Worm (Caenorhabditis elegans) whole organism, young adult: Measurements from ENCODE around the gene C27D6.1.

Experiments
- B0019.2 ChIP-seq: fragments of 200-800 bp; sonication (Bioruptor generic); conservative IDR thresholded peaks from 2 replicates; pipeline ENCODE4 v1.3.6; 2022; ENCODE audit warnings: missing genetic modification reagents, missing genetic modification characterization, missing compliant biosample characterization
- F52B5.7 ChIP-seq: sonication (generic microtip); optimal IDR thresholded peaks from 2 replicates; lab custom pipeline; 2016; ENCODE audit warnings: mild to moderate bottlenecking, missing genetic modification characterization, missing compliant biosample characterization
- K11D2.4 ChIP-seq: fragments of 200-800 bp; sonication (Bioruptor generic); IDR thresholded peaks from 2 replicates; pipeline ENCODE4 v1.3.6; 2022; ENCODE audit warnings: missing genetic modification reagents, missing genetic modification characterization, missing compliant biosample characterization
- Y67H2A.10 ChIP-seq: fragments of 200-800 bp; sonication (Bioruptor generic); conservative IDR thresholded peaks from 2 replicates; pipeline ENCODE4 v1.3.6; 2022; ENCODE audit warnings: missing genetic modification reagents, missing genetic modification characterization, missing compliant biosample characterization
- Y95B8A.8 ChIP-seq: fragments of 200-800 bp; sonication (Bioruptor generic); IDR thresholded peaks from 2 replicates; pipeline ENCODE4 v1.3.6; 2022; ENCODE audit warnings: missing genetic modification reagents, missing genetic modification characterization, missing compliant biosample characterization
- aptf-2 ChIP-seq: fragments of 200-800 bp; sonication (Bioruptor generic); conservative IDR thresholded peaks from 2 replicates; pipeline ENCODE4 v1.3.6; 2022; ENCODE audit warnings: missing genetic modification reagents, missing genetic modification characterization, missing compliant biosample characterization
- attf-5 ChIP-seq: fragments of 200-800 bp; sonication (Bioruptor generic); optimal IDR thresholded peaks from 2 replicates; lab custom pipeline; 2018; ENCODE audit warnings: mild to moderate bottlenecking, missing genetic modification characterization, missing compliant biosample characterization
- ccch-3 ChIP-seq: fragments of 200-800 bp; sonication (Bioruptor generic); optimal IDR thresholded peaks from 2 replicates; lab custom pipeline; 2018; ENCODE audit warnings: mild to moderate bottlenecking, missing genetic modification characterization, missing compliant biosample characterization
- ceh-58 ChIP-seq: fragments of 200-800 bp; sonication (Bioruptor generic); IDR thresholded peaks from 2 replicates; pipeline ENCODE4 v1.3.6; 2022; ENCODE audit warnings: missing genetic modification characterization, missing compliant biosample characterization
- ceh-91 ChIP-seq: fragments of 200-800 bp; sonication (Bioruptor generic); IDR thresholded peaks from 2 replicates; pipeline ENCODE4 v1.3.6; 2022; ENCODE audit warnings: missing genetic modification reagents, missing genetic modification characterization, missing compliant biosample characterization
- efl-1 ChIP-seq: fragments of 150-350 bp; optimal IDR thresholded peaks from 2 replicates; lab custom pipeline; 2014; ENCODE audit warnings: missing biosample characterization, missing genetic modification reagents, missing genetic modification characterization
- egl-44 ChIP-seq: fragments of 200-800 bp; sonication (Bioruptor generic); IDR thresholded peaks from 2 replicates; pipeline ENCODE4 v1.3.6; 2022; ENCODE audit warnings: missing genetic modification reagents, missing genetic modification characterization, missing compliant biosample characterization
- ekl-4 ChIP-seq: fragments of 200-800 bp; sonication (Bioruptor generic); IDR thresholded peaks from 2 replicates; pipeline ENCODE4 v1.3.6; 2022; ENCODE audit warnings: missing genetic modification reagents, missing genetic modification characterization, missing compliant biosample characterization
- ets-4 ChIP-seq: fragments of 200-800 bp; sonication (Bioruptor generic); optimal IDR thresholded peaks from 2 replicates; lab custom pipeline; 2018; ENCODE audit warnings: mild to moderate bottlenecking, missing genetic modification characterization, missing compliant biosample characterization
- fkh-3 ChIP-seq: sonication (generic microtip); optimal IDR thresholded peaks from 2 replicates; lab custom pipeline; 2016; ENCODE audit warnings: mild to moderate bottlenecking, missing genetic modification characterization, missing compliant biosample characterization
- hlh-12 ChIP-seq: sonication (generic microtip); optimal IDR thresholded peaks from 2 replicates; lab custom pipeline; 2016; ENCODE audit warnings: missing genetic modification characterization, missing compliant biosample characterization
- hsf-1 ChIP-seq: fragments of 200-800 bp; sonication (Bioruptor generic); IDR thresholded peaks from 2 replicates; pipeline ENCODE4 v1.3.6; 2022; ENCODE audit warnings: missing genetic modification reagents, missing genetic modification characterization, missing compliant biosample characterization
- lin-26 ChIP-seq: fragments of 200-800 bp; sonication (Bioruptor generic); IDR thresholded peaks from 2 replicates; pipeline ENCODE4 v1.3.6; 2022; ENCODE audit warnings: missing genetic modification reagents, missing genetic modification characterization, missing compliant biosample characterization
- lin-54 ChIP-seq: fragments of 200-800 bp; sonication (Bioruptor generic); optimal IDR thresholded peaks from 2 replicates; lab custom pipeline; 2018; ENCODE audit warnings: mild to moderate bottlenecking, missing genetic modification characterization, missing compliant biosample characterization
- madf-3 ChIP-seq: fragments of 200-800 bp; sonication (Bioruptor generic); IDR thresholded peaks from 2 replicates; pipeline ENCODE4 v1.3.6; 2022; ENCODE audit warnings: missing genetic modification reagents, missing genetic modification characterization, missing compliant biosample characterization
- madf-6 ChIP-seq: fragments of 200-800 bp; sonication (Bioruptor generic); IDR thresholded peaks from 2 replicates; pipeline ENCODE4 v1.3.6; 2022; ENCODE audit warnings: missing genetic modification reagents, missing genetic modification characterization, missing compliant biosample characterization
- nfya-1 ChIP-seq: sonication (generic microtip); optimal IDR thresholded peaks from 2 replicates; lab custom pipeline; 2017; ENCODE audit warnings: antibody characterized with exemption, missing compliant biosample characterization, missing genetic modification characterization, borderline replicate concordance; ENCODE audit not compliant: insufficient read depth
- nfya-2 ChIP-seq: fragments of 200-800 bp; sonication (Bioruptor generic); IDR thresholded peaks from 2 replicates; pipeline ENCODE4 v1.3.6; 2022; ENCODE audit warnings: missing genetic modification reagents, missing genetic modification characterization, missing compliant biosample characterization
- pha-4 ChIP-seq: fragments of 150-350 bp; sonication (generic microtip); optimal IDR thresholded peaks from 2 replicates; lab custom pipeline; 2014; ENCODE audit warnings: missing biosample characterization, missing genetic modification reagents, missing genetic modification characterization
- rcor-1 ChIP-seq: fragments of 200-800 bp; sonication (Bioruptor generic); IDR thresholded peaks from 2 replicates; pipeline ENCODE4 v1.3.6; 2022; ENCODE audit warnings: missing genetic modification reagents, missing genetic modification characterization, missing compliant biosample characterization
- rpc-1 ChIP-seq, 2 experiments: fragments of 150-350 bp in 1 of 2; sonication (generic microtip) in 1 of 2; optimal IDR thresholded peaks; 2 replicates each; lab custom pipeline; 2014 to 2018; ENCODE audit warnings: missing biosample characterization in 1 of 2, missing genetic modification characterization in 1 of 2, missing genetic modification reagents in 1 of 2, missing genotype in 1 of 2
- snpc-1.3 ChIP-seq: sonication (generic microtip); optimal IDR thresholded peaks from 2 replicates; lab custom pipeline; 2017; ENCODE audit warnings: missing genetic modification characterization, mild to moderate bottlenecking, missing compliant biosample characterization, antibody characterized with exemption, moderate library complexity, missing genotype, missing genetic modification reagents; ENCODE audit not compliant: insufficient read depth
- somi-1 ChIP-seq: fragments of 200-800 bp; sonication (Bioruptor generic); optimal IDR thresholded peaks from 2 replicates; lab custom pipeline; 2018; ENCODE audit warnings: mild to moderate bottlenecking, missing genetic modification characterization, missing compliant biosample characterization
- sptf-2 ChIP-seq: fragments of 200-800 bp; sonication (Bioruptor generic); optimal IDR thresholded peaks from 2 replicates; lab custom pipeline; 2018; ENCODE audit warnings: mild to moderate bottlenecking, missing genetic modification characterization, missing compliant biosample characterization
- zim-3 ChIP-seq: sonication (generic microtip); optimal IDR thresholded peaks from 2 replicates; lab custom pipeline; 2017; ENCODE audit warnings: mild to moderate bottlenecking, missing genetic modification characterization, moderate library complexity, missing compliant biosample characterization
- ztf-22 ChIP-seq: fragments of 200-800 bp; sonication (Bioruptor generic); optimal IDR thresholded peaks from 2 replicates; lab custom pipeline; 2018; ENCODE audit warnings: mild to moderate bottlenecking, missing genetic modification characterization, moderate library complexity, missing compliant biosample characterization
- ztf-25 ChIP-seq: fragments of 200-800 bp; sonication (Bioruptor generic); IDR thresholded peaks from 2 replicates; pipeline ENCODE4 v1.3.6; 2022; ENCODE audit warnings: missing genetic modification reagents, missing genetic modification characterization, missing compliant biosample characterization
- ztf-26 ChIP-seq: sonication (generic microtip); optimal IDR thresholded peaks from 2 replicates; lab custom pipeline; 2017; ENCODE audit warnings: missing genetic modification characterization, missing compliant biosample characterization

The C27D6.1 gene

DNA sequence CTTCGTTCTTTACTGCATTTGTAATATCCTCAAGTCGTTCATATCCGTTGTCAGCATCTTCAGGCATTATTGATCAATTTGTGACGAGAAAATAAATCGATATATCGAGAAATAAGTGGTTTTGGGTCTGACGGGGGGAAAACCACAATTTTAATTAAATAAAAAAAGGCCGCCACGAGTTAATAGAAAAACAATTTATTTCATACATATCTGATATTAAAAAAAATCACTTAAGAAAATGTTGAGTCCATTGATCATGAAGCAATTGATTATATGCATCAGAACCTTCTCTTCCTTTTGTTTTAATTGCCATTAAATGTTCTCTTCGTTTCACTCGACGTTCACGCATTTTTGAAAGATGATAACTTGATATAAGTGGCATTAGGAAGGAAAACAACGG, 24.2 kb upstream of the C27D6.1 start, which contains the start of gene F58A6.5:
Gene F58A6.5, minus strand, starts transcription at position 101 of the 400 bp plus-strand sequence.
- TF ChIP-seq ztf-22 (GFP tag; lab: Kevin White, UChicago) (no peak), hlh-12 (tag; lab: Kevin White, UChicago) (no peak), B0019.2 (GFP tag; lab: Robert Waterston, UW) (no peak), Y95B8A.8 (GFP tag; lab: Robert Waterston, UW) (no peak), hsf-1 (no peak), somi-1 (GFP tag; lab: Kevin White, UChicago) (no peak), ccch-3 (no peak), snpc-1.3 (no peak), lin-26 (GFP tag; lab: Robert Waterston, UW) (no peak), madf-6 (GFP tag; lab: Robert Waterston, UW) (no peak), ztf-26 (no peak), fkh-3 (tag; lab: Kevin White, UChicago) (no peak), sptf-2 (GFP tag; lab: Kevin White, UChicago) (no peak), madf-3 (no peak), lin-54 (GFP tag; lab: Kevin White, UChicago) (no peak), nfya-1 (tag; lab: Kevin White, UChicago) (no peak), rcor-1 (GFP tag; lab: Robert Waterston, UW) (no peak)

DNA sequence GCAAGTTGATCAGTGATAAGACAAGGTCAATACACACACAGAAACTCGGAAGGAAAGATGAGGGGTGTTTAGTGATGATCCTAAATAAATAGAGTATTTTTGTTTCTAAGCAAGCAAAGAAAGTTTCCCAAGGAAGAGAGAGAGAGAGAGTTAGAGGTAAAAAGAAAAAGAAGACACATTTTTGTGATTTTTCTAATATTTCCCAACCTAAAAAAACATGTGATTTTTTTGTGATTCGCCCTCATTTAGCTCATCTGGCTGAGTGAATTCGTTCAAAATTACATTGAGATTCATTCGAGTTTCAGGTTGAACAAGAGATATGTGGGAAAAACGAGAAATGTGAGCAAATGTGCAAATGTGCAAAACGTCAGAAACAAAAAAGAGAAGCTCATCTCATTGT, 21.7 kb upstream of the C27D6.1 start, which contains the start of gene srb-16:
Gene srb-16, minus strand, starts transcription at position 101 of the 400 bp plus-strand sequence.
- TF ChIP-seq B0019.2 (GFP tag; lab: Robert Waterston, UW): no peak

DNA sequence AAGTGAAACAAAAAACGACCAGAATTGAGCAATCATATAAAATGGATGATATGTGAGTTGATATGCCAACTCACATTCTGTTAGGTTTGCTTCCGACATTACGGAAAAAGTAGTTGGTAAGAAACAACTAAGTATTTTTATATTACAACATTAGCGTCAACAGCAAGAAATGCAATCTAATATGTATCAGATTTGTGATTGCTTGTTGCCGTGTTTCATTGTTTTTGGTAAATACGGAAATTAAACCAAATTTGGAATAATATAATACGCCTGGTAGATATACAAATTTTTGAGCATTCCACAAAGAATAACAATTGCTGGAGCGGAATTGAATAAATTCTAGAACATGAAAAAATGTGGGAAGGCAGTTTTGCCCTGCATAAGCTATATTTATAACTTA, 18.0 kb upstream of the C27D6.1 start, which contains the start of gene srb-12:
Gene srb-12, minus strand, starts transcription at position 101 of the 400 bp plus-strand sequence.
- TF ChIP-seq ceh-91 (GFP tag; lab: Robert Waterston, UW) (no peak), zim-3 (tag; lab: Kevin White, UChicago) (no peak)

DNA sequence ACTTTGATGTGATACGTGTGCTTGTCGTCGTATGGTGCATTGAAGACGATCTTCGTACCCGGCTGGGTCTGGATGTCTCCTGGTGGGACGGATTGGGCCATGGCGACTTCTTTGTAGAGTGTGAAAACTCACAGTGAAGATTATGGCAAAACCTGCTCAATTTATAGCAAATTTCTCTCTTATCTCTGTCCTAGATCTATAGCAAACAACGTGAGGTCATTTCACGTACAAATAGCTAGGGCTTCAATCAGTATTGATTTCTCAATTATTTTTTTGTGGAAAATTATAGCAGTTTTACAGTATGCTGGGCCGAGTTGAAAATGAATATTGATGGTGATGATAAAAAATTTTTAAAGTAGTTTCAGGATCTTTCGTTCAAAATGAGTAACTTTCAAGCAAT, 15.6 kb upstream of the C27D6.1 start, which contains the start of gene msp-45:
Gene msp-45, minus strand, starts transcription at position 101 of the 400 bp plus-strand sequence.
- TF ChIP-seq ztf-25 (GFP tag; lab: Robert Waterston, UW) (no peak), lin-54 (GFP tag; lab: Kevin White, UChicago) (no peak), rpc-1 (optimal IDR thresholded peaks at IDR 0.05; lab: Kevin White, UChicago) (no peak), rpc-1 (tag; optimal IDR thresholded peaks at IDR 0.05; lab: Kevin White, UChicago) (no peak), nfya-2 (GFP tag; lab: Robert Waterston, UW) (no peak), pha-4 (no peak), efl-1 (GFP tag; lab: Kevin White, UChicago) (no peak), attf-5 (GFP tag; lab: Kevin White, UChicago) (no peak), aptf-2 (GFP tag; lab: Robert Waterston, UW) (no peak), ets-4 (no peak), F52B5.7 (no peak), K11D2.4 (GFP tag; lab: Robert Waterston, UW) (no peak), ekl-4 (GFP tag; lab: Robert Waterston, UW) (no peak), Y67H2A.10 (GFP tag; lab: Robert Waterston, UW) (no peak), egl-44 (GFP tag; lab: Robert Waterston, UW) (no peak), ceh-58 (GFP tag; lab: Robert Waterston, UW) (no peak)
